Fruit fly (Drosophila melanogaster): ENCODE results near the gene CG31624.

dm6 chr2L:21219640-21220085 is 19.5 kb upstream of the CG31624 start:
- TF ChIP-seq fkh (GFP tag; optimal IDR thresholded peaks at IDR 0.05) (no peak), CG6163 (GFP tag; IDR thresholded peaks at IDR 0.05) (0 out of 3 replicates have a peak, but pooled peaks have one; percentile 11), fd59A (GFP tag; optimal IDR thresholded peaks at IDR 0.05) (no peak), CG6854 (GFP tag; optimal IDR thresholded peaks at IDR 0.05) (no peak), CG4318 (GFP tag; optimal IDR thresholded peaks at IDR 0.05) (no peak), Gug (GFP tag; IDR thresholded peaks at IDR 0.05) (no peak), Smox (GFP tag; optimal IDR thresholded peaks at IDR 0.05) (no peak), net (GFP tag; optimal IDR thresholded peaks at IDR 0.05) (peak; percentile 20), CG16779 (tag; optimal IDR thresholded peaks at IDR 0.05) (no peak), dsx (GFP tag; optimal IDR thresholded peaks at IDR 0.05; ENCODE audit: poor library complexity, severe bottlenecking) (no peak), Sox102F (GFP tag; optimal IDR thresholded peaks at IDR 0.05) (no peak), ss (GFP tag; optimal IDR thresholded peaks at IDR 0.05) (peak; percentile 19 to 26), CG8119 (GFP tag; IDR thresholded peaks at IDR 0.05) (no peak), Eip78C (GFP tag) (peak; percentile 84)
